Worm (Caenorhabditis elegans) whole organism, late embryonic: ENCODE data around the gene dsc-1.

Experiments used
- T23F11.4 ChIP-seq: fragments of 200-800 bp; sonication (Bioruptor generic); optimal IDR thresholded peaks from 2 replicates; lab custom pipeline; 2018; ENCODE audit warnings: mild to moderate bottlenecking, missing genetic modification characterization, missing compliant biosample characterization
- ama-1 ChIP-seq: fragments of 150-350 bp; optimal IDR thresholded peaks from 2 replicates; lab custom pipeline; 2014
- ceh-22 ChIP-seq: sonication (generic microtip); optimal IDR thresholded peaks from 2 replicates; lab custom pipeline; 2017; ENCODE audit warnings: missing biosample characterization, missing genetic modification characterization
- ceh-48 ChIP-seq: sonication (generic microtip); optimal IDR thresholded peaks from 2 replicates; lab custom pipeline; 2016; ENCODE audit warnings: missing genetic modification characterization, inconsistent platforms, missing compliant biosample characterization
- che-1 ChIP-seq: sonication (generic microtip); optimal IDR thresholded peaks from 2 replicates; lab custom pipeline; 2016; ENCODE audit warnings: mild to moderate bottlenecking, missing genetic modification characterization, missing compliant biosample characterization
- dve-1 ChIP-seq: sonication (generic microtip); optimal IDR thresholded peaks from 2 replicates; lab custom pipeline; 2017; ENCODE audit warnings: antibody characterized with exemption, mild to moderate bottlenecking, missing genetic modification characterization, missing compliant biosample characterization
- elt-2 ChIP-seq: sonication (generic microtip); optimal IDR thresholded peaks from 2 replicates; lab custom pipeline; 2016; ENCODE audit warnings: missing genetic modification reagents, missing genetic modification characterization, missing compliant biosample characterization
- fkh-10 ChIP-seq: fragments of 150-350 bp; optimal IDR thresholded peaks from 2 replicates; lab custom pipeline; 2014; ENCODE audit warnings: missing biosample characterization, missing genetic modification reagents, missing genetic modification characterization
- lim-6 ChIP-seq: sonication (generic microtip); optimal IDR thresholded peaks from 2 replicates; lab custom pipeline; 2016; ENCODE audit warnings: missing genetic modification characterization, missing compliant biosample characterization
- pax-1 ChIP-seq: fragments of 150-350 bp; optimal IDR thresholded peaks from 2 replicates; lab custom pipeline; 2014; ENCODE audit warnings: missing biosample characterization, missing genetic modification characterization
- pros-1 ChIP-seq: fragments of 150-350 bp; optimal IDR thresholded peaks from 2 replicates; lab custom pipeline; 2014; ENCODE audit warnings: missing biosample characterization, missing genetic modification reagents, missing genetic modification characterization
- ref-2 ChIP-seq: sonication (generic microtip); optimal IDR thresholded peaks from 2 replicates; lab custom pipeline; 2016; ENCODE audit warnings: missing genetic modification characterization, missing compliant biosample characterization
- unc-3 ChIP-seq, 2 experiments: fragments of 200-800 bp in 1 of 2; sonication (Bioruptor generic) in 1 of 2; sonication (generic microtip) in 1 of 2; conservative IDR thresholded peaks in 1 of 2; optimal IDR thresholded peaks in 1 of 2; 2 replicates each; pipeline versions ENCODE4 v1.3.6 to Lab custom; 2016 to 2022; ENCODE audit warnings: missing compliant biosample characterization in 2 of 2, missing genetic modification characterization in 2 of 2, missing genetic modification reagents in 1 of 2
- unc-42 ChIP-seq: sonication (generic microtip); optimal IDR thresholded peaks from 2 replicates; lab custom pipeline; 2016; ENCODE audit warnings: missing genotype, missing genetic modification characterization, missing compliant biosample characterization

ce11 chrX:15027997-15028396 is 6.6 kb downstream of the dsc-1 start:
- no peak for TF ChIP-seq dve-1 (tag; lab: Kevin White, UChicago)
- no peak for TF ChIP-seq unc-42 (tag; lab: Kevin White, UChicago)
- no peak for TF ChIP-seq ama-1
- no peak for TF ChIP-seq lim-6 (tag; lab: Kevin White, UChicago)
- no peak for TF ChIP-seq ceh-22 (tag; lab: Kevin White, UChicago)
- no peak for TF ChIP-seq T23F11.4
- no peak for TF ChIP-seq unc-3 (GFP tag; conservative IDR thresholded peaks at IDR 0.05; lab: Robert Waterston, UW)
- TF ChIP-seq unc-3 (tag; optimal IDR thresholded peaks at IDR 0.05; lab: Kevin White, UChicago): no peak
- no peak for TF ChIP-seq che-1 (tag; lab: Kevin White, UChicago)
- no peak for TF ChIP-seq fkh-10 (GFP tag; lab: Kevin White, UChicago)
- TF ChIP-seq pros-1 (tag; lab: Kevin White, UChicago): no peak
- no peak for TF ChIP-seq elt-2 (tag; lab: Kevin White, UChicago)
- no peak for TF ChIP-seq ceh-48 (tag; lab: Kevin White, UChicago)
- no peak for TF ChIP-seq pax-1 (tag; lab: Kevin White, UChicago)
- no peak for TF ChIP-seq ref-2 (tag; lab: Kevin White, UChicago)
